Fruit fly (Drosophila melanogaster) whole organism, embryonic: ENCODE measurements around the gene CG2712.

Experiments used
- CG1529 ChIP-seq: fragments of 200-800 bp; sonication (Bioruptor generic); optimal IDR thresholded peaks from 3 replicates; lab custom pipeline; 2018; ENCODE audit warnings: missing biosample characterization, missing genetic modification characterization
- cas ChIP-seq: fragments of 200-800 bp; sonication (Bioruptor generic); IDR thresholded peaks from 2 replicates; pipeline ENCODE4 v1.3.6; 2022; ENCODE audit warnings: missing biosample characterization, missing genetic modification characterization
- psq ChIP-seq: fragments of 200-800 bp; sonication (Bioruptor generic); optimal IDR thresholded peaks from 2 replicates; lab custom pipeline; 2017; ENCODE audit warnings: missing biosample characterization, missing genetic modification characterization
- tna ChIP-seq: fragments of 200-800 bp; sonication (Bioruptor generic); IDR thresholded peaks from 2 replicates; pipeline ENCODE4 v1.3.6; 2022; ENCODE audit warnings: missing biosample characterization, missing genetic modification characterization; ENCODE audit not compliant: partially characterized antibody

DNA sequence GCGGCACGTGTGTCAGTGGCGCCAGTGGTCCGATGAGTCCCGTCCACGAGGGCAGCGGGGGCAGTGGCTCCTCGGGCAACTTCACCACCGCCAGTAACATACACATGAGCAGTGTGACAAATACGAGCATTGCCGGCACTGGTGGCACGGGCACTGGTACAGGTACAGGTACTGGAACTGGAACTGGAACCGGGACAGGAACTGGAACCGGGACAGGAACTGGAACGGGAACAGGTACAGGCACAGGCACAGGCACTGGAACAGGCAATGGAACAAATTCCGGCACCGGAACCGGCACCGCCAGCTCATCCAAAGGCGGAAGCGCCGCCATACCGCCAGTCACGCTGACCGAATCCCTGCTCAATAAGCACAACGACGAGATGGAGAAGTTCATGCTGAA lies 41.9 kb upstream of the CG2712 start:
- no peak for TF ChIP-seq psq (GFP tag; lab: Kevin White, UChicago)
- no peak for TF ChIP-seq tna
- no peak for TF ChIP-seq cas (GFP tag; lab: Robert Waterston, UW)
- no peak for TF ChIP-seq CG1529
